Worm (Caenorhabditis elegans): Measurements from ENCODE around the gene T19B10.12.

- TF ChIP-seq nhr-12 (tag; optimal IDR thresholded peaks at IDR 0.05) (no peak), elt-3 (tag; optimal IDR thresholded peaks at IDR 0.05) (no peak), unc-62 (GFP tag; optimal IDR thresholded peaks at IDR 0.05) (no peak), snpc-4 (tag; optimal IDR thresholded peaks at IDR 0.05) (no peak), lin-32 (GFP tag; optimal IDR thresholded peaks at IDR 0.05) (no peak), nhr-28 (tag; optimal IDR thresholded peaks at IDR 0.05) (no peak), mab-5 (tag; optimal IDR thresholded peaks at IDR 0.05) (no peak), sptf-1 (tag; optimal IDR thresholded peaks at IDR 0.05) (no peak), sem-2 (GFP tag; optimal IDR thresholded peaks at IDR 0.05) (no peak), unc-120 (tag; optimal IDR thresholded peaks at IDR 0.05; ENCODE audit: poor library complexity, severe bottlenecking) (no peak), pha-4 (tag; optimal IDR thresholded peaks at IDR 0.05) (no peak), ces-1 (GFP tag; optimal IDR thresholded peaks at IDR 0.05) (no peak), ceh-83 (GFP tag; optimal IDR thresholded peaks at IDR 0.05) (no peak), cnd-1 (tag; optimal IDR thresholded peaks at IDR 0.05) (no peak)
Observed at ce11 chrV:11220936-11221335, 29.9 kb upstream of the T19B10.12 start, which contains the start of gene T19B10.2.

All from whole organism, mixed stage, embryonic.